Worm (Caenorhabditis elegans) whole organism, midembryonic: ENCODE measurements around the gene gly-8.

Experiments
- T22C8.4 ChIP-seq: fragments of 200-800 bp; sonication (Bioruptor generic); IDR thresholded peaks from 2 replicates; pipeline ENCODE4 v1.3.6; 2022; ENCODE audit warnings: missing genetic modification characterization, missing compliant biosample characterization
- cog-1 ChIP-seq: sonication (generic microtip); optimal IDR thresholded peaks from 2 replicates; lab custom pipeline; 2016; ENCODE audit warnings: missing genetic modification characterization, missing compliant biosample characterization
- flt-1 ChIP-seq: fragments of 200-800 bp; sonication (Bioruptor generic); IDR thresholded peaks from 2 replicates; pipeline ENCODE4 v1.3.6; 2022; ENCODE audit warnings: missing genetic modification characterization, missing compliant biosample characterization
- klf-2 ChIP-seq: fragments of 200-800 bp; sonication (Bioruptor generic); conservative IDR thresholded peaks from 2 replicates; pipeline ENCODE4 v1.3.6; 2022; ENCODE audit warnings: missing genetic modification reagents, missing genetic modification characterization, missing compliant biosample characterization
- med-1 ChIP-seq: sonication (generic microtip); optimal IDR thresholded peaks from 2 replicates; lab custom pipeline; 2017; ENCODE audit warnings: missing genetic modification characterization, mild to moderate bottlenecking, missing compliant biosample characterization, antibody characterized with exemption, missing genetic modification reagents; ENCODE audit not compliant: insufficient read depth
- tab-1 ChIP-seq: fragments of 200-800 bp; sonication (Bioruptor generic); IDR thresholded peaks from 2 replicates; pipeline ENCODE4 v1.3.6; 2022; ENCODE audit warnings: missing genetic modification characterization, missing compliant biosample characterization
- ztf-23 ChIP-seq: fragments of 200-800 bp; sonication (Bioruptor generic); IDR thresholded peaks from 2 replicates; pipeline ENCODE4 v1.3.6; 2022; ENCODE audit warnings: missing genetic modification reagents, missing genetic modification characterization, missing compliant biosample characterization
- ztf-29 ChIP-seq: fragments of 200-800 bp; sonication (Bioruptor generic); IDR thresholded peaks from 2 replicates; pipeline ENCODE4 v1.3.6; 2022; ENCODE audit warnings: missing genetic modification reagents, missing genetic modification characterization, missing compliant biosample characterization

- TF ChIP-seq tab-1 (no peak), cog-1 (no peak), flt-1 (GFP tag; lab: Robert Waterston, UW) (no peak), ztf-23 (GFP tag; lab: Robert Waterston, UW) (no peak), med-1 (GFP tag; lab: Kevin White, UChicago) (no peak), ztf-29 (GFP tag; lab: Robert Waterston, UW) (no peak), klf-2 (GFP tag; lab: Robert Waterston, UW) (no peak), T22C8.4 (GFP tag; lab: Robert Waterston, UW) (no peak)
These were observed 16.3 kb downstream of the gly-8 start for ce11 chrIII:11641347-11641746.
